Worm (Caenorhabditis elegans) whole organism, mixed stage, embryonic: ENCODE results near the gene ZK666.12.

ENCODE experiments used
- hlh-1 ChIP-seq: fragments of 150-350 bp; optimal IDR thresholded peaks from 2 replicates; lab custom pipeline; 2014; ENCODE audit warnings: missing biosample characterization, missing genetic modification reagents, missing genetic modification characterization
- nhr-12 ChIP-seq: fragments of 150-350 bp; optimal IDR thresholded peaks from 2 replicates; lab custom pipeline; 2014; ENCODE audit warnings: missing biosample characterization, missing genetic modification characterization
- nhr-2 ChIP-seq: fragments of 150-350 bp; optimal IDR thresholded peaks from 2 replicates; lab custom pipeline; 2014; ENCODE audit warnings: missing biosample characterization, missing genetic modification characterization
- sptf-1 ChIP-seq: sonication (generic microtip); optimal IDR thresholded peaks from 2 replicates; lab custom pipeline; 2017; ENCODE audit warnings: mild to moderate bottlenecking, missing genetic modification characterization, moderate library complexity, missing compliant biosample characterization
- unc-39 ChIP-seq: fragments of 150-350 bp; optimal IDR thresholded peaks from 2 replicates; lab custom pipeline; 2014; ENCODE audit warnings: missing biosample characterization, missing genetic modification characterization
- unc-62 ChIP-seq: fragments of 150-350 bp; optimal IDR thresholded peaks from 2 replicates; lab custom pipeline; 2014; ENCODE audit warnings: missing biosample characterization, missing genetic modification reagents, missing genetic modification characterization
- ztf-11 ChIP-seq: fragments of 150-350 bp; optimal IDR thresholded peaks from 2 replicates; lab custom pipeline; 2014; ENCODE audit warnings: missing biosample characterization, missing genetic modification characterization

DNA sequence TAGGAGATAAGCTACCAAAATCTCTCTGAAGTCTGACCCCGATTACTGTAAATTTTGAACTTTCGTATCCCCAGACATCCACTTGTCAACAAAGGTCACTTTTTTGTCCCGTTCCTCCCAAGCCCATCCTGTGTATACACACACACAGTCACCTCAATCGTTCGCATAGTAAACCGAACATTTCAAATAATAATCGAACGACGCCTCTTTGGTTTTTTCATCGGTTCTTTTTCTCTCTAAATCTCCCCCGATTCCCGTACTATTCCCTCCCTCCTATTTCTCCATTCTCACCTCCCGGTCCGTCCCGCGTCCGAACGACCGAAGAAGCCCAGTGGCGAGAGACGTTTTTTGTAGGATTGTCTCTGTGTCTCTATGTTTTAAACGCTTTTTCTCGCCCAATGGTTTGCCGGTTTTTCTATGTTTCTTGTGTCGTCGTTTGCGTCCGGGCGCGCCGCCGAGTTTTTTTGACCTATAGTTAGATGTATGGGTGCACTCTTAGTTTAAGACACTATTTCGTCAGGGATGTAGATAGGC lies 33.3 kb downstream of the ZK666.12 start:
- TF ChIP-seq nhr-2 (no peak), ztf-11 (tag; lab: Kevin White, UChicago) (no peak), nhr-12 (tag; lab: Kevin White, UChicago) (no peak), hlh-1 (tag; lab: Kevin White, UChicago) (no peak), unc-39 (no peak), sptf-1 (no peak), unc-62 (no peak)
